Worm (Caenorhabditis elegans) whole organism, L1 larva: ENCODE results near the gene F19B2.7.

Source experiments
- ama-1 ChIP-seq: fragments of 150-350 bp; optimal IDR thresholded peaks from 2 replicates; lab custom pipeline; 2014
- ces-1 ChIP-seq: fragments of 150-350 bp; optimal IDR thresholded peaks from 2 replicates; lab custom pipeline; 2014; ENCODE audit warnings: missing biosample characterization, missing genetic modification reagents, missing genetic modification characterization
- elt-3 ChIP-seq, 6 experiments: fragments of 150-350 bp in 1 of 6; sonication (generic microtip); optimal IDR thresholded peaks; 2 replicates each; lab custom pipeline; 2017 to 2018; ENCODE audit warnings: missing biosample characterization in 6 of 6, missing genetic modification characterization in 6 of 6, inconsistent platforms in 1 of 6
- lin-15B ChIP-seq: fragments of 150-350 bp; sonication (generic microtip); optimal IDR thresholded peaks from 3 replicates; lab custom pipeline; 2014; ENCODE audit warnings: missing biosample characterization, missing genetic modification characterization
- lin-39 ChIP-seq: fragments of 150-350 bp; optimal IDR thresholded peaks from 2 replicates; lab custom pipeline; 2014; ENCODE audit warnings: missing biosample characterization, missing genetic modification reagents, missing genetic modification characterization
- nhr-237 ChIP-seq: fragments of 150-350 bp; optimal IDR thresholded peaks from 2 replicates; lab custom pipeline; 2014; ENCODE audit warnings: missing biosample characterization, missing genetic modification characterization
- nhr-76 ChIP-seq: sonication (generic microtip); optimal IDR thresholded peaks from 2 replicates; lab custom pipeline; 2017; ENCODE audit warnings: missing biosample characterization, missing genetic modification characterization
- sox-4 ChIP-seq: sonication (generic microtip); optimal IDR thresholded peaks from 2 replicates; lab custom pipeline; 2016; ENCODE audit warnings: missing genetic modification characterization, missing compliant biosample characterization
- unc-62 ChIP-seq: fragments of 150-350 bp; optimal IDR thresholded peaks from 2 replicates; lab custom pipeline; 2014; ENCODE audit warnings: missing biosample characterization, missing genetic modification reagents, missing genetic modification characterization
- unc-86 ChIP-seq: sonication (generic microtip); optimal IDR thresholded peaks from 2 replicates; lab custom pipeline; 2016; ENCODE audit warnings: missing genetic modification characterization, missing compliant biosample characterization
- ztf-11 ChIP-seq, 2 experiments: sonication (generic microtip); optimal IDR thresholded peaks; 2 replicates each; lab custom pipeline; 2016 to 2017; ENCODE audit warnings: missing genetic modification characterization in 2 of 2, missing biosample characterization in 1 of 2, missing compliant biosample characterization in 1 of 2

ce11 chrV:20196671-20197070, 45.1 kb downstream of the F19B2.7 start, which contains the start of gene ftr-1:
- TF ChIP-seq sox-4 (tag; lab: Kevin White, UChicago) (no peak), ama-1 (lab: Kevin White, UChicago) (no peak), lin-39 (tag; lab: Kevin White, UChicago) (no peak), ztf-11 (tag; optimal IDR thresholded peaks at IDR 0.05; lab: Kevin White, UChicago) (no peak), unc-86 (no peak), unc-62 (no peak), nhr-237 (tag; lab: Kevin White, UChicago) (no peak), elt-3 (tag; optimal IDR thresholded peaks at IDR 0.05; lab: Kevin White, UChicago) (no peak), ces-1 (GFP tag; lab: Kevin White, UChicago) (no peak), lin-15B (tag; lab: Kevin White, UChicago) (no peak), nhr-76 (tag; lab: Kevin White, UChicago) (no peak)
